Fruit fly (Drosophila melanogaster): ENCODE results near the gene CG14269.
A peak's percentile ranks its signal among the peaks of the same experiment; 100 is the strongest.

Gene CG14269

dm6 chrX:3447718-3448523, 12.3 kb upstream of the CG14269 start (continued):
- TF ChIP-seq CG9139 (GFP tag; optimal IDR thresholded peaks at IDR 0.05) (no peak), Met (GFP tag; optimal IDR thresholded peaks at IDR 0.05) (peak; percentile 60), Blimp-1 (GFP tag; optimal IDR thresholded peaks at IDR 0.05) (no peak), achi (GFP tag; optimal IDR thresholded peaks at IDR 0.05) (peak; percentile 8), CG10631 (GFP tag; optimal IDR thresholded peaks at IDR 0.05) (peak; percentile 8), CG11762 (GFP tag; optimal IDR thresholded peaks at IDR 0.05; ENCODE audit: insufficient read depth) (peak; percentile 10), CG7368 (GFP tag; optimal IDR thresholded peaks at IDR 0.05) (peak; percentile 30), eg (GFP tag; IDR thresholded peaks at IDR 0.05) (peak; percentile 50), dac (GFP tag; optimal IDR thresholded peaks at IDR 0.05) (peak; percentile 24), CG11902 (GFP tag; optimal IDR thresholded peaks at IDR 0.05) (peak; percentile 22), CG6163 (GFP tag; IDR thresholded peaks at IDR 0.05) (peak; percentile 54; the same call in 1 of the 3 replicates), Eip78C (GFP tag) (peak; percentile 66), Hr39 (GFP tag; optimal IDR thresholded peaks at IDR 0.05) (peak; percentile 23), Lpt (GFP tag; optimal IDR thresholded peaks at IDR 0.05) (no peak), CG3919 (GFP tag; optimal IDR thresholded peaks at IDR 0.05) (peak; percentile 18), spab (GFP tag; optimal IDR thresholded peaks at IDR 0.05) (no peak), Hr38 (GFP tag; optimal IDR thresholded peaks at IDR 0.05) (no peak)

dm6 chrX:3446650-3447049, 11.0 kb upstream of the CG14269 start:
- TF ChIP-seq salr (GFP tag; optimal IDR thresholded peaks at IDR 0.05) = peak in 1 of 2 experiments; percentile 2
- TF ChIP-seq CG6163 (GFP tag; IDR thresholded peaks at IDR 0.05) = peak; percentile 57; the same call in 2 of the 3 replicates
- peak; percentile 34; the same call in 1 of the 3 replicates for TF ChIP-seq CG8119 (GFP tag; IDR thresholded peaks at IDR 0.05)
- 0 out of 3 replicates have a peak, but pooled peaks have one; percentile 20 for TF ChIP-seq eg (GFP tag; IDR thresholded peaks at IDR 0.05)
- peak; percentile 32; the same call in 1 of the 2 replicates for TF ChIP-seq CG15336 (GFP tag; IDR thresholded peaks at IDR 0.05)
- TF ChIP-seq Eip78C (GFP tag) = peak; percentile 18
- TF ChIP-seq vri (GFP tag; optimal IDR thresholded peaks at IDR 0.05) = peak; percentile 32
- no peak for TF ChIP-seq CG1621 (tag; optimal IDR thresholded peaks at IDR 0.05)
- TF ChIP-seq CG8632 (GFP tag; optimal IDR thresholded peaks at IDR 0.05) = no peak

dm6 chrX:3446157-3446556, 10.6 kb upstream of the CG14269 start:
- TF ChIP-seq Met (GFP tag; optimal IDR thresholded peaks at IDR 0.05) (no peak), salr (GFP tag; optimal IDR thresholded peaks at IDR 0.05) (no peak), CG16779 (tag; optimal IDR thresholded peaks at IDR 0.05) (no peak), CG32006 (GFP tag; optimal IDR thresholded peaks at IDR 0.05) (no peak), CG6854 (GFP tag; optimal IDR thresholded peaks at IDR 0.05) (no peak), Sox102F (GFP tag; optimal IDR thresholded peaks at IDR 0.05) (no peak), CG6808 (GFP tag; optimal IDR thresholded peaks at IDR 0.05) (no peak), CG11902 (GFP tag; optimal IDR thresholded peaks at IDR 0.05) (no peak), Sox15 (GFP tag; optimal IDR thresholded peaks at IDR 0.05) (no peak)

DNA sequence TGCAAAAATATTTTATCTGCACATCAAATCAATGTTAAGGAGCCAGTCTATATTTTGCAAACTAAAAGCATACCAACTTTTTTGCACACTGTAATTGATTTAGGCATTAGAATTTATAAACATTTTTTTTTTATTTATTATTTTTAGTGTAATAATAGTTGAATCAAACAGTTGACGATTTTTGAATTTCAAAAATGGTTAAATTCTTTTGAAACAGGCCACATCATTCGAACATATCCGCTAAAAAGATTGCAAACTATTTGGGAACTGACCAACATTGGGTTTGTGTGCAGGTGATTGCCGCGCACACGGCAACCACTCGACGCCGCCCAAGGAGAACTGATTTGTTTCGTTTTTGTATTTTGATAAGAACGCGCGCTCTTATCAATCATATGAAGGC, 9.2 kb upstream of the CG14269 start:
- TF ChIP-seq cyc (GFP tag; optimal IDR thresholded peaks at IDR 0.05) = peak; percentile 17
- peak; percentile 1 for TF ChIP-seq Smox (GFP tag; optimal IDR thresholded peaks at IDR 0.05)
- peak; percentile 16 for TF ChIP-seq Met (GFP tag; optimal IDR thresholded peaks at IDR 0.05)
- no peak for TF ChIP-seq OdsH (GFP tag; optimal IDR thresholded peaks at IDR 0.05)
- no peak for TF ChIP-seq Ets21C (GFP tag; optimal IDR thresholded peaks at IDR 0.05)
- TF ChIP-seq Blimp-1 (GFP tag; optimal IDR thresholded peaks at IDR 0.05) = peak; percentile 15
- peak; percentile 15 for TF ChIP-seq topi (GFP tag; optimal IDR thresholded peaks at IDR 0.05)
- peak; percentile 54 for TF ChIP-seq svp (GFP tag)
